Worm (Caenorhabditis elegans): ENCODE results near the gene R10D12.7.

- TF ChIP-seq W03F9.2 (tag; optimal IDR thresholded peaks at IDR 0.05) (no peak), him-1 (tag; optimal IDR thresholded peaks at IDR 0.05) (no peak), dao-5 (tag; optimal IDR thresholded peaks at IDR 0.05) (no peak)
Measured at ce11 chrV:13907557-13908104, 42.2 kb upstream of the R10D12.7 start.

Measured in whole organism, L4/young adult.